Fruit fly (Drosophila melanogaster) whole organism, embryonic: ENCODE measurements around the gene CG15322.
A peak's percentile ranks its signal among the peaks of the same experiment; 100 is the strongest.

Experiments used
- B-H1 ChIP-seq: fragments of 200-800 bp; sonication (Bioruptor generic); IDR thresholded peaks from 3 replicates; pipeline ENCODE4 v1.3.6; 2022; ENCODE audit warnings: missing biosample characterization, missing genetic modification characterization
- BtbVII ChIP-seq: fragments of 200-800 bp; sonication (Bioruptor generic); optimal IDR thresholded peaks from 3 replicates; lab custom pipeline; 2017; ENCODE audit warnings: missing biosample characterization, mild to moderate bottlenecking, missing genetic modification characterization
- C15 ChIP-seq: fragments of 200-800 bp; sonication (Bioruptor generic); IDR thresholded peaks from 3 replicates; pipeline ENCODE4 v1.3.6; 2022; ENCODE audit warnings: missing biosample characterization, missing genetic modification characterization
- CG1024 ChIP-seq: fragments of 200-800 bp; sonication (Bioruptor generic); IDR thresholded peaks from 2 replicates; pipeline ENCODE4 v1.3.6; 2022; ENCODE audit warnings: missing biosample characterization, missing genetic modification characterization
- CG11695 ChIP-seq: fragments of 200-800 bp; sonication (Bioruptor generic); IDR thresholded peaks from 3 replicates; pipeline ENCODE4 v1.3.6; 2022; ENCODE audit warnings: missing biosample characterization, missing genetic modification characterization
- CG13123 ChIP-seq: fragments of 200-800 bp; sonication (Bioruptor generic); optimal IDR thresholded peaks from 2 replicates; lab custom pipeline; 2016; ENCODE audit warnings: missing biosample characterization, missing genetic modification characterization
- CG13624 ChIP-seq: fragments of 200-800 bp; sonication (Bioruptor generic); optimal IDR thresholded peaks from 2 replicates; lab custom pipeline; 2016; ENCODE audit warnings: missing biosample characterization, missing genetic modification characterization
- CG15479 ChIP-seq: fragments of 200-800 bp; sonication (Bioruptor generic); optimal IDR thresholded peaks from 3 replicates; lab custom pipeline; 2019; ENCODE audit warnings: missing biosample characterization, mild to moderate bottlenecking, missing genetic modification characterization, moderate library complexity
- CG15514 ChIP-seq: fragments of 200-800 bp; sonication (Bioruptor generic); optimal IDR thresholded peaks from 3 replicates; lab custom pipeline; 2017; ENCODE audit warnings: missing biosample characterization, missing genetic modification characterization, mild to moderate bottlenecking, moderate library complexity, missing genetic modification reagents
- CG17802 ChIP-seq: fragments of 200-800 bp; sonication (Bioruptor generic); optimal IDR thresholded peaks from 2 replicates; lab custom pipeline; 2018; ENCODE audit warnings: missing biosample characterization, mild to moderate bottlenecking, missing genetic modification characterization, moderate library complexity
- CG31441 ChIP-seq: fragments of 200-800 bp; sonication (Bioruptor generic); IDR thresholded peaks from 2 replicates; pipeline ENCODE4 v1.3.6; 2022; ENCODE audit warnings: missing biosample characterization, missing genetic modification characterization
- CG34224 ChIP-seq: fragments of 200-800 bp; sonication (Bioruptor generic); IDR thresholded peaks from 3 replicates; pipeline ENCODE4 v1.3.6; 2022; ENCODE audit warnings: missing biosample characterization, missing genetic modification characterization; ENCODE audit not compliant: partially characterized antibody
- CG6254 ChIP-seq: fragments of 200-800 bp; sonication (Bioruptor generic); optimal IDR thresholded peaks from 3 replicates; lab custom pipeline; 2017; ENCODE audit warnings: mild to moderate bottlenecking, missing biosample characterization, missing genetic modification reagents, missing genetic modification characterization
- CG6654 ChIP-seq: fragments of 200-800 bp; sonication (Bioruptor generic); optimal IDR thresholded peaks from 2 replicates; lab custom pipeline; 2017; ENCODE audit warnings: missing biosample characterization, mild to moderate bottlenecking, missing genetic modification characterization
- CG8478 ChIP-seq: fragments of >200 bp; optimal IDR thresholded peaks from 2 replicates; lab custom pipeline; 2018
- Camta ChIP-seq: fragments of 200-800 bp; sonication (Bioruptor generic); optimal IDR thresholded peaks from 2 replicates; lab custom pipeline; 2016; ENCODE audit warnings: missing biosample characterization, missing genetic modification characterization
- D ChIP-seq, 2 experiments: fragments of 200-800 bp in 1 of 2; fragments of >200 bp in 1 of 2; sonication (Bioruptor generic) in 1 of 2; optimal IDR thresholded peaks; 2 replicates in 1 of 2; 3 replicates in 1 of 2; lab custom pipeline; 2017; ENCODE audit warnings: mild to moderate bottlenecking in 1 of 2, missing biosample characterization in 1 of 2, missing genetic modification characterization in 1 of 2, missing genetic modification reagents in 1 of 2
- Deaf1 ChIP-seq: fragments of 200-800 bp; optimal IDR thresholded peaks from 3 replicates; lab custom pipeline; 2019; ENCODE audit warnings: missing biosample characterization, mild to moderate bottlenecking, missing genetic modification characterization, moderate library complexity
- HLH4C ChIP-seq: fragments of 200-800 bp; sonication (Bioruptor generic); IDR thresholded peaks from 3 replicates; pipeline ENCODE4 v1.3.6; 2022; ENCODE audit warnings: missing biosample characterization, missing genetic modification characterization; ENCODE audit not compliant: partially characterized antibody
- Hsf ChIP-seq: fragments of 200-800 bp; sonication (Bioruptor generic); optimal IDR thresholded peaks from 3 replicates; lab custom pipeline; 2016; ENCODE audit warnings: missing biosample characterization, missing genetic modification characterization
- Jarid2 ChIP-seq: fragments of 200-800 bp; sonication (Bioruptor generic); optimal IDR thresholded peaks from 3 replicates; lab custom pipeline; 2017; ENCODE audit warnings: mild to moderate bottlenecking, missing biosample characterization, missing genetic modification reagents, missing genetic modification characterization
- Nf-YC ChIP-seq: fragments of 200-800 bp; optimal IDR thresholded peaks from 3 replicates; lab custom pipeline; 2019; ENCODE audit warnings: missing biosample characterization, mild to moderate bottlenecking, missing genetic modification characterization, moderate library complexity
- Sin3A ChIP-seq: fragments of >200 bp; optimal IDR thresholded peaks from 2 replicates; lab custom pipeline; 2018
- Sry-δ ChIP-seq: fragments of 200-800 bp; sonication (Bioruptor generic); optimal IDR thresholded peaks from 2 replicates; lab custom pipeline; 2016; ENCODE audit warnings: missing biosample characterization, missing genetic modification characterization
- TFAM ChIP-seq: fragments of 200-800 bp; sonication (Bioruptor generic); optimal IDR thresholded peaks from 2 replicates; lab custom pipeline; 2017; ENCODE audit warnings: missing biosample characterization, missing genetic modification characterization, inconsistent platforms
- Vsx1 ChIP-seq: fragments of 200-800 bp; sonication (Bioruptor generic); optimal IDR thresholded peaks from 2 replicates; lab custom pipeline; 2017; ENCODE audit warnings: missing biosample characterization, mild to moderate bottlenecking, missing genetic modification characterization, missing genetic modification reagents
- Xbp1 ChIP-seq: fragments of 200-800 bp; sonication (Bioruptor generic); optimal IDR thresholded peaks from 3 replicates; lab custom pipeline; 2016; ENCODE audit warnings: missing biosample characterization, mild to moderate bottlenecking, missing genetic modification characterization
- amos ChIP-seq: fragments of 200-800 bp; sonication (Bioruptor generic); IDR thresholded peaks from 2 replicates; pipeline ENCODE4 v1.3.6; 2022; ENCODE audit warnings: missing biosample characterization, missing genetic modification characterization; ENCODE audit not compliant: partially characterized antibody
- cg ChIP-seq: fragments of 200-800 bp; sonication (Bioruptor generic); optimal IDR thresholded peaks from 3 replicates; lab custom pipeline; 2019; ENCODE audit warnings: missing biosample characterization, mild to moderate bottlenecking, missing genetic modification characterization, moderate library complexity
- chinmo ChIP-seq: fragments of 200-800 bp; sonication (Bioruptor generic); IDR thresholded peaks from 4 replicates; pipeline ENCODE4 v1.3.6; 2022; ENCODE audit warnings: missing biosample characterization, missing genetic modification characterization; ENCODE audit not compliant: partially characterized antibody
- crc ChIP-seq: fragments of 200-800 bp; sonication (Bioruptor generic); optimal IDR thresholded peaks from 2 replicates; lab custom pipeline; 2016; ENCODE audit warnings: missing biosample characterization, missing genetic modification characterization
- danr ChIP-seq: fragments of 200-800 bp; sonication (Bioruptor generic); IDR thresholded peaks from 2 replicates; pipeline ENCODE4 v1.3.6; 2022; ENCODE audit warnings: missing biosample characterization, missing genetic modification characterization
- dm ChIP-seq: fragments of 200-800 bp; sonication (Bioruptor generic); optimal IDR thresholded peaks from 3 replicates; lab custom pipeline; 2016; ENCODE audit warnings: missing biosample characterization, missing genetic modification characterization
- fd102C ChIP-seq: fragments of 200-800 bp; sonication (Bioruptor generic); optimal IDR thresholded peaks from 2 replicates; lab custom pipeline; 2018; ENCODE audit warnings: missing biosample characterization, mild to moderate bottlenecking, missing genetic modification characterization, moderate library complexity
- gem ChIP-seq: fragments of 200-800 bp; sonication (Bioruptor generic); optimal IDR thresholded peaks from 2 replicates; lab custom pipeline; 2019; ENCODE audit warnings: missing biosample characterization, mild to moderate bottlenecking, missing genetic modification characterization, moderate library complexity
- gfzf ChIP-seq: fragments of 200-800 bp; sonication (Bioruptor generic); optimal IDR thresholded peaks from 2 replicates; lab custom pipeline; 2016; ENCODE audit warnings: missing biosample characterization, mild to moderate bottlenecking, missing genetic modification characterization, moderate library complexity
- ham ChIP-seq: fragments of 200-800 bp; sonication (Bioruptor generic); IDR thresholded peaks from 2 replicates; pipeline ENCODE4 v1.3.6; 2022; ENCODE audit warnings: missing biosample characterization, missing genetic modification characterization
- hbn ChIP-seq: fragments of 200-800 bp; sonication (Bioruptor generic); IDR thresholded peaks from 2 replicates; pipeline ENCODE4 v1.3.6; 2022; ENCODE audit warnings: missing biosample characterization, missing genetic modification characterization; ENCODE audit not compliant: partially characterized antibody
- insv ChIP-seq, 2 experiments: fragments of 200-800 bp; sonication (Bioruptor generic); optimal IDR thresholded peaks; 3 replicates each; lab custom pipeline; 2016 to 2018; ENCODE audit warnings: missing biosample characterization in 2 of 2, missing genetic modification characterization in 2 of 2
- jigr1 ChIP-seq: fragments of 200-800 bp; sonication (Bioruptor generic); IDR thresholded peaks from 3 replicates; pipeline ENCODE4 v1.3.6; 2022; ENCODE audit warnings: missing biosample characterization, missing genetic modification characterization
- pan ChIP-seq, 4 experiments: fragments of >200 bp in 3 of 4; fragments of 200-800 bp in 1 of 4; sonication (Bioruptor generic) in 1 of 4; optimal IDR thresholded peaks in 3 of 4; IDR thresholded peaks in 1 of 4; 2 replicates each; pipeline versions ENCODE4 v1.3.6 to Lab custom; 2017 to 2022; ENCODE audit warnings: missing biosample characterization in 2 of 4, missing genetic modification characterization in 2 of 4, mixed read lengths in 1 of 4
- pb ChIP-seq: fragments of 200-800 bp; sonication (Bioruptor generic); optimal IDR thresholded peaks from 3 replicates; lab custom pipeline; 2016; ENCODE audit warnings: missing biosample characterization, missing genetic modification characterization
- rib ChIP-seq: fragments of 200-800 bp; sonication (Bioruptor generic); IDR thresholded peaks from 2 replicates; pipeline ENCODE4 v1.3.6; 2022; ENCODE audit warnings: missing biosample characterization, missing genetic modification characterization
- scrt ChIP-seq: fragments of 200-800 bp; sonication (Bioruptor generic); optimal IDR thresholded peaks from 2 replicates; lab custom pipeline; 2018; ENCODE audit warnings: missing biosample characterization, mild to moderate bottlenecking, missing genetic modification characterization, moderate library complexity
- sima ChIP-seq: fragments of 200-800 bp; sonication (Bioruptor generic); optimal IDR thresholded peaks from 2 replicates; lab custom pipeline; 2016; ENCODE audit warnings: missing biosample characterization, missing genetic modification characterization
- sob ChIP-seq: fragments of 200-800 bp; sonication (Bioruptor generic); IDR thresholded peaks from 2 replicates; pipeline ENCODE4 v1.3.6; 2022; ENCODE audit warnings: missing biosample characterization, missing genetic modification characterization
- sqz ChIP-seq: fragments of 200-800 bp; sonication (Bioruptor generic); optimal IDR thresholded peaks from 3 replicates; lab custom pipeline; 2018; ENCODE audit warnings: missing biosample characterization, mild to moderate bottlenecking, missing genetic modification characterization
- sr ChIP-seq: fragments of 200-800 bp; sonication (Bioruptor generic); IDR thresholded peaks from 3 replicates; pipeline ENCODE4 v1.3.6; 2022; ENCODE audit warnings: missing biosample characterization, missing genetic modification characterization
- z ChIP-seq: fragments of 200-800 bp; sonication (Bioruptor generic); IDR thresholded peaks from 3 replicates; pipeline ENCODE4 v1.3.6; 2022; ENCODE audit warnings: missing biosample characterization, missing genetic modification characterization

CG15322 gene

dm6 chrX:20165773-20166412 lies 32.5 kb downstream of the CG15322 start, which contains the start of gene Phf7 (continued):
- TF ChIP-seq CG15514 (GFP tag; lab: Kevin White, UChicago) (peak; percentile 66), CG15479 (GFP tag; lab: Kevin White, UChicago) (no peak), gfzf (GFP tag; lab: Kevin White, UChicago) (peak; percentile 36), Jarid2 (no peak), danr (GFP tag; lab: Robert Waterston, UW) (no peak), CG6654 (no peak), Vsx1 (no peak), CG8478 (lab: Kevin White, UChicago) (no peak), BtbVII (no peak), sr (GFP tag; lab: Robert Waterston, UW) (no peak), Camta (no peak), CG6254 (no peak), sob (0 out of 2 replicates have a peak, but pooled peaks have one; percentile 10), jigr1 (GFP tag; lab: Robert Waterston, UW) (no peak), CG13624 (peak; percentile 22), pb (GFP tag; lab: Kevin White, UChicago) (no peak), chinmo (GFP tag; lab: Robert Waterston, UW) (no peak), ham (GFP tag; lab: Robert Waterston, UW) (no peak), cg (GFP tag; lab: Kevin White, UChicago) (no peak), HLH4C (GFP tag; lab: Robert Waterston, UW) (peak; percentile 65), z (no peak), CG34224 (GFP tag; lab: Robert Waterston, UW) (peak; percentile 47; the same call in 1 of the 3 replicates), gem (tag; lab: Kevin White, UChicago) (no peak), sima (GFP tag; lab: Kevin White, UChicago) (no peak), scrt (no peak), fd102C (GFP tag; lab: Kevin White, UChicago) (no peak), pan (optimal IDR thresholded peaks at IDR 0.05; lab: Kevin White, UChicago) (no peak), pan (GFP tag; optimal IDR thresholded peaks at IDR 0.05 in 1 of 2, IDR thresholded peaks at IDR 0.05 in 1 of 2) (no peak), hbn (peak; percentile 58), C15 (no peak), amos (peak; percentile 86), D (optimal IDR thresholded peaks at IDR 0.05; lab: Kevin White, UChicago) (no peak), D (GFP tag; optimal IDR thresholded peaks at IDR 0.05; lab: Kevin White, UChicago) (no peak), B-H1 (GFP tag; lab: Robert Waterston, UW) (no peak), TFAM (GFP tag; lab: Kevin White, UChicago) (no peak), insv (GFP tag; optimal IDR thresholded peaks at IDR 0.05; lab: Kevin White, UChicago) (no peak), Sin3A (lab: Kevin White, UChicago) (peak; percentile 65), crc (no peak), Xbp1 (no peak), Hsf (GFP tag; lab: Kevin White, UChicago) (no peak), CG17802 (tag; lab: Kevin White, UChicago) (peak; percentile 49), Nf-YC (no peak), CG1024 (GFP tag; lab: Robert Waterston, UW) (peak; percentile 64; the same call in 1 of the 2 replicates), CG31441 (GFP tag; lab: Robert Waterston, UW) (no peak), sqz (GFP tag; lab: Kevin White, UChicago) (peak; percentile 62), rib (GFP tag; lab: Robert Waterston, UW) (no peak), CG11695 (GFP tag; lab: Robert Waterston, UW) (no peak), Sry-δ (GFP tag; lab: Kevin White, UChicago) (peak; percentile 94), CG13123 (GFP tag; lab: Kevin White, UChicago) (no peak), Deaf1 (no peak), dm (GFP tag; lab: Kevin White, UChicago) (peak; percentile 20)
